Worm (Caenorhabditis elegans) whole organism, young adult: Measurements from ENCODE around the gene F22B5.5.

Source experiments
- B0336.3 ChIP-seq: fragments of 200-800 bp; sonication (Bioruptor generic); IDR thresholded peaks from 2 replicates; pipeline ENCODE4 v1.3.6; 2022; ENCODE audit warnings: missing genetic modification characterization, missing compliant biosample characterization
- D2030.7 ChIP-seq: fragments of 200-800 bp; sonication (Bioruptor generic); IDR thresholded peaks from 2 replicates; pipeline ENCODE4 v1.3.6; 2022; ENCODE audit warnings: missing genetic modification reagents, missing genetic modification characterization, missing compliant biosample characterization
- F22D6.2 ChIP-seq: sonication (generic microtip); optimal IDR thresholded peaks from 2 replicates; lab custom pipeline; 2016; ENCODE audit warnings: mild to moderate bottlenecking, missing genetic modification characterization, missing compliant biosample characterization
- F39B2.1 ChIP-seq: fragments of 200-800 bp; sonication (Bioruptor generic); IDR thresholded peaks from 2 replicates; pipeline ENCODE4 v1.3.6; 2022; ENCODE audit warnings: missing genetic modification reagents, missing genetic modification characterization, missing compliant biosample characterization
- F52B5.7 ChIP-seq: sonication (generic microtip); optimal IDR thresholded peaks from 2 replicates; lab custom pipeline; 2016; ENCODE audit warnings: mild to moderate bottlenecking, missing genetic modification characterization, missing compliant biosample characterization
- T26A5.8 ChIP-seq: sonication (generic microtip); optimal IDR thresholded peaks from 2 replicates; lab custom pipeline; 2016; ENCODE audit warnings: missing genetic modification characterization, missing compliant biosample characterization
- Y53G8AR.9 ChIP-seq: fragments of 200-800 bp; sonication (Bioruptor generic); conservative IDR thresholded peaks from 2 replicates; pipeline ENCODE4 v1.3.6; 2022; ENCODE audit warnings: missing genetic modification reagents, missing genetic modification characterization, missing compliant biosample characterization
- Y56A3A.18 ChIP-seq: fragments of 200-800 bp; sonication (Bioruptor generic); IDR thresholded peaks from 2 replicates; pipeline ENCODE4 v1.3.6; 2022; ENCODE audit warnings: missing genetic modification reagents, missing genetic modification characterization, missing compliant biosample characterization
- ZK185.1 ChIP-seq: sonication (generic microtip); optimal IDR thresholded peaks from 2 replicates; lab custom pipeline; 2016; ENCODE audit warnings: mild to moderate bottlenecking, missing genetic modification characterization, missing compliant biosample characterization; ENCODE audit not compliant: poor library complexity, severe bottlenecking
- atf-7 ChIP-seq: sonication (generic microtip); optimal IDR thresholded peaks from 2 replicates; lab custom pipeline; 2017; ENCODE audit warnings: mild to moderate bottlenecking, missing genetic modification characterization, missing compliant biosample characterization
- attf-3 ChIP-seq: fragments of 200-800 bp; sonication (Bioruptor generic); conservative IDR thresholded peaks from 2 replicates; pipeline ENCODE4 v1.3.6; 2022; ENCODE audit warnings: missing genetic modification reagents, missing genetic modification characterization, missing compliant biosample characterization
- attf-6 ChIP-seq: fragments of 200-800 bp; sonication (Bioruptor generic); IDR thresholded peaks from 2 replicates; pipeline ENCODE4 v1.3.6; 2022; ENCODE audit warnings: missing genetic modification reagents, missing genetic modification characterization, missing compliant biosample characterization
- bed-2 ChIP-seq: fragments of 200-800 bp; sonication (Bioruptor generic); IDR thresholded peaks from 2 replicates; pipeline ENCODE4 v1.3.6; 2022; ENCODE audit warnings: missing genetic modification reagents, missing genetic modification characterization, missing compliant biosample characterization
- cebp-1 ChIP-seq, 2 experiments: fragments of 200-800 bp in 1 of 2; sonication (Bioruptor generic) in 1 of 2; sonication (generic microtip) in 1 of 2; IDR thresholded peaks in 1 of 2; optimal IDR thresholded peaks in 1 of 2; 2 replicates each; pipeline versions ENCODE4 v1.3.6 to Lab custom; 2017 to 2022; ENCODE audit warnings: missing compliant biosample characterization in 2 of 2, missing genetic modification characterization in 2 of 2, mild to moderate bottlenecking in 1 of 2, missing genetic modification reagents in 1 of 2, moderate library complexity in 1 of 2
- ceh-40 ChIP-seq: fragments of 200-800 bp; sonication (Bioruptor generic); IDR thresholded peaks from 2 replicates; pipeline ENCODE4 v1.3.6; 2022; ENCODE audit warnings: missing genetic modification characterization, missing compliant biosample characterization
- ceh-79 ChIP-seq: sonication (generic microtip); optimal IDR thresholded peaks from 2 replicates; lab custom pipeline; 2017; ENCODE audit warnings: mild to moderate bottlenecking, missing genetic modification characterization, missing compliant biosample characterization
- hlh-26 ChIP-seq: fragments of 200-800 bp; sonication (Bioruptor generic); conservative IDR thresholded peaks from 2 replicates; pipeline ENCODE4 v1.3.6; 2022; ENCODE audit warnings: missing genetic modification reagents, missing genetic modification characterization, missing compliant biosample characterization
- hmg-1.2 ChIP-seq: fragments of 200-800 bp; sonication (Bioruptor generic); IDR thresholded peaks from 2 replicates; pipeline ENCODE4 v1.3.6; 2022; ENCODE audit warnings: missing genetic modification reagents, missing genetic modification characterization, missing compliant biosample characterization
- hrde-1 ChIP-seq: sonication (generic microtip); optimal IDR thresholded peaks from 2 replicates; lab custom pipeline; 2016; ENCODE audit warnings: missing genetic modification characterization, mild to moderate bottlenecking, missing compliant biosample characterization, moderate library complexity, missing genotype, missing genetic modification reagents, borderline replicate concordance
- lag-1 ChIP-seq: fragments of 200-800 bp; sonication (Bioruptor generic); IDR thresholded peaks from 2 replicates; pipeline ENCODE4 v1.3.6; 2022; ENCODE audit warnings: missing genetic modification reagents, missing genetic modification characterization, missing compliant biosample characterization
- let-526 ChIP-seq: fragments of 200-800 bp; sonication (Bioruptor generic); IDR thresholded peaks from 2 replicates; pipeline ENCODE4 v1.3.6; 2022; ENCODE audit warnings: missing genetic modification reagents, missing genetic modification characterization, missing compliant biosample characterization
- let-607 ChIP-seq, 2 experiments: fragments of 200-800 bp in 1 of 2; sonication (Bioruptor generic) in 1 of 2; sonication (generic microtip) in 1 of 2; optimal IDR thresholded peaks; 2 replicates each; lab custom pipeline; 2016 to 2018; ENCODE audit warnings: mild to moderate bottlenecking in 2 of 2, missing compliant biosample characterization in 2 of 2, missing genetic modification characterization in 2 of 2, moderate library complexity in 2 of 2, missing genotype in 1 of 2
- lin-40 ChIP-seq: sonication (generic microtip); optimal IDR thresholded peaks from 2 replicates; lab custom pipeline; 2016; ENCODE audit warnings: missing genetic modification characterization, mild to moderate bottlenecking, missing compliant biosample characterization, missing genotype, missing genetic modification reagents
- madf-10 ChIP-seq: sonication (generic microtip); optimal IDR thresholded peaks from 2 replicates; lab custom pipeline; 2016; ENCODE audit warnings: mild to moderate bottlenecking, missing genetic modification characterization, missing compliant biosample characterization
- madf-3 ChIP-seq: fragments of 200-800 bp; sonication (Bioruptor generic); IDR thresholded peaks from 2 replicates; pipeline ENCODE4 v1.3.6; 2022; ENCODE audit warnings: missing genetic modification reagents, missing genetic modification characterization, missing compliant biosample characterization
- madf-6 ChIP-seq: fragments of 200-800 bp; sonication (Bioruptor generic); IDR thresholded peaks from 2 replicates; pipeline ENCODE4 v1.3.6; 2022; ENCODE audit warnings: missing genetic modification reagents, missing genetic modification characterization, missing compliant biosample characterization
- nfya-1 ChIP-seq: sonication (generic microtip); optimal IDR thresholded peaks from 2 replicates; lab custom pipeline; 2017; ENCODE audit warnings: antibody characterized with exemption, missing compliant biosample characterization, missing genetic modification characterization, borderline replicate concordance; ENCODE audit not compliant: insufficient read depth
- nhr-80 ChIP-seq: sonication (generic microtip); optimal IDR thresholded peaks from 2 replicates; lab custom pipeline; 2016; ENCODE audit warnings: missing genetic modification characterization, missing compliant biosample characterization
- rec-8 ChIP-seq, 2 experiments: sonication (generic microtip); optimal IDR thresholded peaks; 2 replicates each; lab custom pipeline; 2016; ENCODE audit warnings: mild to moderate bottlenecking in 2 of 2, missing genetic modification characterization in 2 of 2, missing genetic modification reagents in 2 of 2, missing genotype in 2 of 2, missing biosample characterization in 1 of 2, missing compliant biosample characterization in 1 of 2, moderate library complexity in 1 of 2
- rpc-1 ChIP-seq, 2 experiments: fragments of 150-350 bp in 1 of 2; sonication (generic microtip) in 1 of 2; optimal IDR thresholded peaks; 2 replicates each; lab custom pipeline; 2014 to 2018; ENCODE audit warnings: missing biosample characterization in 1 of 2, missing genetic modification characterization in 1 of 2, missing genetic modification reagents in 1 of 2, missing genotype in 1 of 2
- snpc-4 ChIP-seq, 5 experiments: fragments of 150-350 bp in 1 of 5; sonication (generic microtip) in 4 of 5; optimal IDR thresholded peaks; 2 replicates each; lab custom pipeline; 2014 to 2018; ENCODE audit warnings: missing genetic modification characterization in 5 of 5, missing biosample characterization in 3 of 5, antibody characterized with exemption in 2 of 5, mild to moderate bottlenecking in 2 of 5, missing compliant biosample characterization in 2 of 5, missing genotype in 2 of 5, moderate library complexity in 2 of 5, missing genetic modification reagents in 1 of 5
- tbp1 ChIP-seq: fragments of 200-800 bp; sonication (Bioruptor generic); optimal IDR thresholded peaks from 2 replicates; lab custom pipeline; 2018; ENCODE audit warnings: mild to moderate bottlenecking, missing genetic modification characterization, missing compliant biosample characterization
- tlf-1 ChIP-seq: fragments of 200-800 bp; sonication (Bioruptor generic); optimal IDR thresholded peaks from 2 replicates; lab custom pipeline; 2018; ENCODE audit warnings: mild to moderate bottlenecking, missing genetic modification characterization, missing compliant biosample characterization
- zfh-2 ChIP-seq: fragments of 200-800 bp; sonication (Bioruptor generic); conservative IDR thresholded peaks from 2 replicates; pipeline ENCODE4 v1.3.6; 2022; ENCODE audit warnings: missing genetic modification reagents, missing genetic modification characterization, missing compliant biosample characterization
- zim-3 ChIP-seq: sonication (generic microtip); optimal IDR thresholded peaks from 2 replicates; lab custom pipeline; 2017; ENCODE audit warnings: mild to moderate bottlenecking, missing genetic modification characterization, moderate library complexity, missing compliant biosample characterization
- ztf-22 ChIP-seq: fragments of 200-800 bp; sonication (Bioruptor generic); optimal IDR thresholded peaks from 2 replicates; lab custom pipeline; 2018; ENCODE audit warnings: mild to moderate bottlenecking, missing genetic modification characterization, moderate library complexity, missing compliant biosample characterization

Gene F22B5.5

DNA sequence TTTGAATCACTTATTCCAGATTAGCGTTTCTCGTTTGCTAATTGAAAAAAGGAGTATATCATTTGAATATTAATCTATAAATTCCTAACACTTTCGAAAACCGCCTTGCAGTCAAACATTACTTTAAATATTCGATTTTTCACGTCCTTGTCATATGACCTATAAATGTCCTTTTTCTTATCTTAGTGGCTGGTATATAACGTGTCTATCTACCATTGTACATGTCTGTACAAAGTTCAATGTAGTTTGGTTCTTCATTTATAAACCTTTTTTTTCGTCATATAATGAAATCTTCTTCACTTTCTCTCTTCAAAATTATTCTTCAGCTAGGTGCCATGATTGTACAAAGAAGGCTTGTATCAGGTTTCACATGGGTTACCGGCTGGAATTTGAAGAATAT lies 31.2 kb upstream of the F22B5.5 start, which contains the start of gene gbh-2:
gbh-2 (plus strand) TSS at position 277 of the 400 bp plus-strand sequence.
- no peak for TF ChIP-seq rpc-1 (optimal IDR thresholded peaks at IDR 0.05; lab: Kevin White, UChicago)
- TF ChIP-seq rpc-1 (tag; optimal IDR thresholded peaks at IDR 0.05; lab: Kevin White, UChicago), result no peak
- peak; percentile 25 for TF ChIP-seq madf-10 (tag; lab: Kevin White, UChicago)
- TF ChIP-seq attf-6, result no peak
- peak; percentile 41 for TF ChIP-seq tbp1
- no peak for TF ChIP-seq F39B2.1
- peak; percentile 27 for TF ChIP-seq atf-7 (tag; lab: Kevin White, UChicago)
- no peak for TF ChIP-seq D2030.7 (GFP tag; lab: Robert Waterston, UW)
- no peak for TF ChIP-seq hmg-1.2 (GFP tag; lab: Robert Waterston, UW)
- TF ChIP-seq snpc-4 (GFP tag; optimal IDR thresholded peaks at IDR 0.05; lab: Kevin White, UChicago), result no peak
- no peak for TF ChIP-seq snpc-4 (tag; optimal IDR thresholded peaks at IDR 0.05; lab: Kevin White, UChicago)
- peak; percentile 57 for TF ChIP-seq nhr-80
- no peak for TF ChIP-seq madf-6 (GFP tag; lab: Robert Waterston, UW)
- no peak for TF ChIP-seq ceh-79
- no peak for TF ChIP-seq hlh-26 (GFP tag; lab: Robert Waterston, UW)
- TF ChIP-seq T26A5.8 (tag; lab: Kevin White, UChicago), result no peak
- TF ChIP-seq tlf-1 (GFP tag; lab: Kevin White, UChicago), result peak; percentile 7
- no peak for TF ChIP-seq let-526 (GFP tag; lab: Robert Waterston, UW)
- TF ChIP-seq lin-40 (tag; lab: Kevin White, UChicago), result peak; percentile 14
- peak in 1 of 2 experiments; percentile 38 for TF ChIP-seq let-607 (tag; optimal IDR thresholded peaks at IDR 0.05; lab: Kevin White, UChicago)
- no peak for TF ChIP-seq cebp-1 (GFP tag; IDR thresholded peaks at IDR 0.05; lab: Robert Waterston, UW)
- peak; percentile 42 for TF ChIP-seq cebp-1 (tag; optimal IDR thresholded peaks at IDR 0.05; lab: Kevin White, UChicago)

DNA sequence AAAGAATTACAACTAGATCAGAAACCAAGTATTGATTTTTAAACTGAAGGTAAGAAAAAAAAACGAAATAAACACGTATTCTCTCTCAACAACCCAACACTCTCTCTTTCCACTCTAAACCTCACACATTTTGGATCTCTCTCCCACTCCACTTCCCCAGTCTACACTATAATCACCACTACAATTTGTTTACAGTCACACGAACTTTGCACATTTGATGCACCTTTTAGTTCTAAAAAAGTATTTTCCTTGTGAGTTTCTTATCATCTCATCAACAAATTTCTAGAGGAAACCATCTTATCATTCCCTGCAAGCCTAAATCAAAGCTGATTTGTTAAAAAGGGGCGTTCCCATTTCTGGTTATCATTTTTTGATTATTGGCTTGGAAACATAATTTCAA lies 30.1 kb upstream of the F22B5.5 start:
- TF ChIP-seq nfya-1 (tag; lab: Kevin White, UChicago), result no peak
- TF ChIP-seq attf-6, result no peak
- TF ChIP-seq rec-8 (tag; optimal IDR thresholded peaks at IDR 0.05; lab: Kevin White, UChicago), result no peak
- TF ChIP-seq F22D6.2 (tag; lab: Kevin White, UChicago), result no peak
- TF ChIP-seq Y56A3A.18 (GFP tag; lab: Robert Waterston, UW), result peak; percentile 80
- peak; percentile 43; the same call in 1 of the 2 replicates for TF ChIP-seq B0336.3
- TF ChIP-seq nhr-80, result peak; percentile 66
- peak; percentile 18 for TF ChIP-seq ztf-22 (GFP tag; lab: Kevin White, UChicago)
- TF ChIP-seq zim-3 (tag; lab: Kevin White, UChicago), result no peak
- TF ChIP-seq madf-3 (GFP tag; lab: Robert Waterston, UW), result no peak
- TF ChIP-seq zfh-2 (GFP tag; lab: Robert Waterston, UW), result no peak
- no peak for TF ChIP-seq hrde-1 (tag; lab: Kevin White, UChicago)
- no peak for TF ChIP-seq cebp-1 (GFP tag; IDR thresholded peaks at IDR 0.05; lab: Robert Waterston, UW)
- TF ChIP-seq cebp-1 (tag; optimal IDR thresholded peaks at IDR 0.05; lab: Kevin White, UChicago), result peak; percentile 31
- no peak for TF ChIP-seq tbp1
- TF ChIP-seq Y53G8AR.9, result 0 out of 2 replicates have a peak, but pooled peaks have one; percentile 58
- no peak for TF ChIP-seq F52B5.7
- TF ChIP-seq F39B2.1, result no peak
- no peak for TF ChIP-seq lag-1 (GFP tag; lab: Robert Waterston, UW)

DNA sequence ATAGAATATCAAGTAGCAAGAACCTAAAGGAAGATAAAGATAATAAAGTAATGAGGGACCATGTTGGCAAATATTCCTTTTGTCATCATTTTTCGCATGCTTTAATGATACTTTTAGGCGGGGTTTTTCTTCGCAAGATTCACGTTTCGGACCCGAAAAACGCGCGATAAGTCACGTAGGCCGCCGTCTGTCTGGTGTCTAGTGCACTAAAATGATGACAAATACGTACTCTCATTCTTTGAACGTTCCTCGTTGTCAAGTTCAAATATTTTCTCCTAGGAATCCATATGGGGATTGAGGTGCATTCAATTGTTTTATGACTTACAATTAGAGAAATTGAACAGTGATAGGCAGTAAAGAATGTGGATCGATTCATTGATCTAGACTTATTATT lies 29.4 kb upstream of the F22B5.5 start, which contains the start of gene taap-1:
taap-1 (minus strand) TSS at position 79 of the 394 bp plus-strand sequence.
- 0 out of 2 replicates have a peak, but pooled peaks have one; percentile 25 for TF ChIP-seq madf-6 (GFP tag; lab: Robert Waterston, UW)
- no peak for TF ChIP-seq tbp1
- TF ChIP-seq bed-2 (GFP tag; lab: Robert Waterston, UW), result no peak
- TF ChIP-seq ceh-40 (GFP tag; lab: Robert Waterston, UW), result no peak
- no peak for TF ChIP-seq attf-3 (GFP tag; lab: Robert Waterston, UW)
- peak; percentile 11 for TF ChIP-seq ZK185.1 (tag; lab: Kevin White, UChicago)
